Worm (Caenorhabditis elegans) whole organism, young adult: Measurements from ENCODE around the gene K08D12.3.

Experiments
- B0261.1 ChIP-seq: sonication (generic microtip); optimal IDR thresholded peaks from 2 replicates; lab custom pipeline; 2016; ENCODE audit warnings: mild to moderate bottlenecking, missing genetic modification characterization, moderate library complexity, missing compliant biosample characterization
- B0336.3 ChIP-seq: fragments of 200-800 bp; sonication (Bioruptor generic); IDR thresholded peaks from 2 replicates; pipeline ENCODE4 v1.3.6; 2022; ENCODE audit warnings: missing genetic modification characterization, missing compliant biosample characterization
- C06A6.2 ChIP-seq: fragments of 200-800 bp; sonication (Bioruptor generic); conservative IDR thresholded peaks from 2 replicates; pipeline ENCODE4 v1.3.6; 2022; ENCODE audit warnings: missing genetic modification characterization, missing compliant biosample characterization
- C17E4.6 ChIP-seq: fragments of 200-800 bp; sonication (Bioruptor generic); IDR thresholded peaks from 2 replicates; pipeline ENCODE4 v1.3.6; 2022; ENCODE audit warnings: missing genetic modification reagents, missing genetic modification characterization, missing compliant biosample characterization
- F33H1.4 ChIP-seq: fragments of 200-800 bp; sonication (Bioruptor generic); IDR thresholded peaks from 2 replicates; pipeline ENCODE4 v1.3.6; 2022; ENCODE audit warnings: missing genetic modification reagents, missing genetic modification characterization, missing compliant biosample characterization
- F52B5.7 ChIP-seq: sonication (generic microtip); optimal IDR thresholded peaks from 2 replicates; lab custom pipeline; 2016; ENCODE audit warnings: mild to moderate bottlenecking, missing genetic modification characterization, missing compliant biosample characterization
- F57C9.4 ChIP-seq: sonication (generic microtip); optimal IDR thresholded peaks from 2 replicates; lab custom pipeline; 2017; ENCODE audit warnings: mild to moderate bottlenecking, missing genetic modification characterization, missing compliant biosample characterization
- T26A5.8 ChIP-seq: sonication (generic microtip); optimal IDR thresholded peaks from 2 replicates; lab custom pipeline; 2016; ENCODE audit warnings: missing genetic modification characterization, missing compliant biosample characterization
- Y53G8AR.9 ChIP-seq: fragments of 200-800 bp; sonication (Bioruptor generic); conservative IDR thresholded peaks from 2 replicates; pipeline ENCODE4 v1.3.6; 2022; ENCODE audit warnings: missing genetic modification reagents, missing genetic modification characterization, missing compliant biosample characterization
- Y79H2A.3 ChIP-seq: fragments of 200-800 bp; sonication (Bioruptor generic); conservative IDR thresholded peaks from 2 replicates; pipeline ENCODE4 v1.3.6; 2022; ENCODE audit warnings: missing genetic modification reagents, missing genetic modification characterization, missing compliant biosample characterization
- Y95B8A.8 ChIP-seq: fragments of 200-800 bp; sonication (Bioruptor generic); IDR thresholded peaks from 2 replicates; pipeline ENCODE4 v1.3.6; 2022; ENCODE audit warnings: missing genetic modification reagents, missing genetic modification characterization, missing compliant biosample characterization
- akir-1 ChIP-seq: fragments of 200-800 bp; sonication (Bioruptor generic); optimal IDR thresholded peaks from 2 replicates; lab custom pipeline; 2018; ENCODE audit warnings: mild to moderate bottlenecking, missing genetic modification characterization, moderate library complexity, missing compliant biosample characterization
- ama-1 ChIP-seq, 3 experiments: fragments of 150-350 bp in 1 of 3; sonication (generic microtip) in 2 of 3; optimal IDR thresholded peaks; 2 replicates each; lab custom pipeline; 2014 to 2018; ENCODE audit warnings: missing biosample characterization in 2 of 3, missing genetic modification characterization in 2 of 3, missing genetic modification reagents in 2 of 3
- atf-7 ChIP-seq: sonication (generic microtip); optimal IDR thresholded peaks from 2 replicates; lab custom pipeline; 2017; ENCODE audit warnings: mild to moderate bottlenecking, missing genetic modification characterization, missing compliant biosample characterization
- athp-1 ChIP-seq: sonication (generic microtip); optimal IDR thresholded peaks from 2 replicates; lab custom pipeline; 2017; ENCODE audit warnings: mild to moderate bottlenecking, missing genetic modification characterization, missing compliant biosample characterization
- attf-3 ChIP-seq: fragments of 200-800 bp; sonication (Bioruptor generic); conservative IDR thresholded peaks from 2 replicates; pipeline ENCODE4 v1.3.6; 2022; ENCODE audit warnings: missing genetic modification reagents, missing genetic modification characterization, missing compliant biosample characterization
- attf-5 ChIP-seq: fragments of 200-800 bp; sonication (Bioruptor generic); optimal IDR thresholded peaks from 2 replicates; lab custom pipeline; 2018; ENCODE audit warnings: mild to moderate bottlenecking, missing genetic modification characterization, missing compliant biosample characterization
- attf-6 ChIP-seq: fragments of 200-800 bp; sonication (Bioruptor generic); IDR thresholded peaks from 2 replicates; pipeline ENCODE4 v1.3.6; 2022; ENCODE audit warnings: missing genetic modification reagents, missing genetic modification characterization, missing compliant biosample characterization
- cebp-1 ChIP-seq, 2 experiments: fragments of 200-800 bp in 1 of 2; sonication (Bioruptor generic) in 1 of 2; sonication (generic microtip) in 1 of 2; IDR thresholded peaks in 1 of 2; optimal IDR thresholded peaks in 1 of 2; 2 replicates each; pipeline versions ENCODE4 v1.3.6 to Lab custom; 2017 to 2022; ENCODE audit warnings: missing compliant biosample characterization in 2 of 2, missing genetic modification characterization in 2 of 2, mild to moderate bottlenecking in 1 of 2, missing genetic modification reagents in 1 of 2, moderate library complexity in 1 of 2
- ceh-100 ChIP-seq: fragments of 200-800 bp; sonication (Bioruptor generic); IDR thresholded peaks from 2 replicates; pipeline ENCODE4 v1.3.6; 2022; ENCODE audit warnings: missing genetic modification reagents, missing genetic modification characterization, missing compliant biosample characterization
- ceh-27 ChIP-seq: fragments of 200-800 bp; sonication (Bioruptor generic); optimal IDR thresholded peaks from 2 replicates; lab custom pipeline; 2018; ENCODE audit warnings: mild to moderate bottlenecking, missing genetic modification characterization, moderate library complexity, missing compliant biosample characterization
- ceh-79 ChIP-seq: sonication (generic microtip); optimal IDR thresholded peaks from 2 replicates; lab custom pipeline; 2017; ENCODE audit warnings: mild to moderate bottlenecking, missing genetic modification characterization, missing compliant biosample characterization
- dox-1 ChIP-seq: fragments of 200-800 bp; sonication (Bioruptor generic); IDR thresholded peaks from 2 replicates; pipeline ENCODE4 v1.3.6; 2022; ENCODE audit warnings: missing genetic modification reagents, missing genetic modification characterization, missing compliant biosample characterization
- dpff-1 ChIP-seq: sonication (generic microtip); optimal IDR thresholded peaks from 2 replicates; lab custom pipeline; 2017; ENCODE audit warnings: mild to moderate bottlenecking, missing genetic modification characterization, missing compliant biosample characterization
- efl-1 ChIP-seq: fragments of 150-350 bp; optimal IDR thresholded peaks from 2 replicates; lab custom pipeline; 2014; ENCODE audit warnings: missing biosample characterization, missing genetic modification reagents, missing genetic modification characterization
- gei-17 ChIP-seq: fragments of 200-800 bp; sonication (Bioruptor generic); optimal IDR thresholded peaks from 2 replicates; lab custom pipeline; 2018; ENCODE audit warnings: mild to moderate bottlenecking, missing genetic modification characterization, missing compliant biosample characterization
- him-1 ChIP-seq: sonication (generic microtip); optimal IDR thresholded peaks from 2 replicates; lab custom pipeline; 2016; ENCODE audit warnings: missing genotype, missing genetic modification reagents, missing genetic modification characterization, missing compliant biosample characterization
- hlh-12 ChIP-seq: sonication (generic microtip); optimal IDR thresholded peaks from 2 replicates; lab custom pipeline; 2016; ENCODE audit warnings: missing genetic modification characterization, missing compliant biosample characterization
- hmg-20 ChIP-seq: fragments of 200-800 bp; sonication (Bioruptor generic); IDR thresholded peaks from 2 replicates; pipeline ENCODE4 v1.3.6; 2022; ENCODE audit warnings: missing genetic modification reagents, missing genetic modification characterization, missing compliant biosample characterization
- hrde-1 ChIP-seq: sonication (generic microtip); optimal IDR thresholded peaks from 2 replicates; lab custom pipeline; 2016; ENCODE audit warnings: missing genetic modification characterization, mild to moderate bottlenecking, missing compliant biosample characterization, moderate library complexity, missing genotype, missing genetic modification reagents, borderline replicate concordance
- lag-1 ChIP-seq: fragments of 200-800 bp; sonication (Bioruptor generic); IDR thresholded peaks from 2 replicates; pipeline ENCODE4 v1.3.6; 2022; ENCODE audit warnings: missing genetic modification reagents, missing genetic modification characterization, missing compliant biosample characterization
- lin-26 ChIP-seq: fragments of 200-800 bp; sonication (Bioruptor generic); IDR thresholded peaks from 2 replicates; pipeline ENCODE4 v1.3.6; 2022; ENCODE audit warnings: missing genetic modification reagents, missing genetic modification characterization, missing compliant biosample characterization
- lin-35 ChIP-seq, 3 experiments: fragments of 150-350 bp in 2 of 3; sonication (generic microtip) in 1 of 3; optimal IDR thresholded peaks; 2 replicates each; lab custom pipeline; 2014 to 2018; ENCODE audit warnings: missing biosample characterization in 3 of 3, missing genetic modification characterization in 3 of 3, missing genetic modification reagents in 3 of 3
- madf-10 ChIP-seq: sonication (generic microtip); optimal IDR thresholded peaks from 2 replicates; lab custom pipeline; 2016; ENCODE audit warnings: mild to moderate bottlenecking, missing genetic modification characterization, missing compliant biosample characterization
- madf-3 ChIP-seq: fragments of 200-800 bp; sonication (Bioruptor generic); IDR thresholded peaks from 2 replicates; pipeline ENCODE4 v1.3.6; 2022; ENCODE audit warnings: missing genetic modification reagents, missing genetic modification characterization, missing compliant biosample characterization
- madf-6 ChIP-seq: fragments of 200-800 bp; sonication (Bioruptor generic); IDR thresholded peaks from 2 replicates; pipeline ENCODE4 v1.3.6; 2022; ENCODE audit warnings: missing genetic modification reagents, missing genetic modification characterization, missing compliant biosample characterization
- mcd-1 ChIP-seq: fragments of 200-800 bp; sonication (Bioruptor generic); IDR thresholded peaks from 2 replicates; pipeline ENCODE4 v1.3.6; 2022; ENCODE audit warnings: missing genetic modification reagents, missing genetic modification characterization, missing compliant biosample characterization
- nfya-1 ChIP-seq: sonication (generic microtip); optimal IDR thresholded peaks from 2 replicates; lab custom pipeline; 2017; ENCODE audit warnings: antibody characterized with exemption, missing compliant biosample characterization, missing genetic modification characterization, borderline replicate concordance; ENCODE audit not compliant: insufficient read depth
- nfyb-1 ChIP-seq: fragments of 200-800 bp; sonication (Bioruptor generic); IDR thresholded peaks from 2 replicates; pipeline ENCODE4 v1.3.6; 2022; ENCODE audit warnings: missing genetic modification reagents, missing genetic modification characterization, missing compliant biosample characterization
- pha-4 ChIP-seq: fragments of 150-350 bp; sonication (generic microtip); optimal IDR thresholded peaks from 2 replicates; lab custom pipeline; 2014; ENCODE audit warnings: missing biosample characterization, missing genetic modification reagents, missing genetic modification characterization
- repo-1 ChIP-seq: sonication (generic microtip); optimal IDR thresholded peaks from 2 replicates; lab custom pipeline; 2017; ENCODE audit warnings: mild to moderate bottlenecking, missing genetic modification characterization, missing compliant biosample characterization
- snpc-1.3 ChIP-seq: sonication (generic microtip); optimal IDR thresholded peaks from 2 replicates; lab custom pipeline; 2017; ENCODE audit warnings: missing genetic modification characterization, mild to moderate bottlenecking, missing compliant biosample characterization, antibody characterized with exemption, moderate library complexity, missing genotype, missing genetic modification reagents; ENCODE audit not compliant: insufficient read depth
- snpc-3.4 ChIP-seq: sonication (generic microtip); optimal IDR thresholded peaks from 2 replicates; lab custom pipeline; 2017; ENCODE audit warnings: missing genetic modification characterization, mild to moderate bottlenecking, missing compliant biosample characterization, antibody characterized with exemption, moderate library complexity, missing genotype, missing genetic modification reagents
- tbp1 ChIP-seq: fragments of 200-800 bp; sonication (Bioruptor generic); optimal IDR thresholded peaks from 2 replicates; lab custom pipeline; 2018; ENCODE audit warnings: mild to moderate bottlenecking, missing genetic modification characterization, missing compliant biosample characterization
- xnd-1 ChIP-seq: sonication (generic microtip); optimal IDR thresholded peaks from 2 replicates; lab custom pipeline; 2016; ENCODE audit warnings: missing genotype, missing genetic modification reagents, missing genetic modification characterization, missing compliant biosample characterization
- zfh-2 ChIP-seq: fragments of 200-800 bp; sonication (Bioruptor generic); conservative IDR thresholded peaks from 2 replicates; pipeline ENCODE4 v1.3.6; 2022; ENCODE audit warnings: missing genetic modification reagents, missing genetic modification characterization, missing compliant biosample characterization
- ztf-28 ChIP-seq: fragments of 200-800 bp; sonication (Bioruptor generic); IDR thresholded peaks from 2 replicates; pipeline ENCODE4 v1.3.6; 2022; ENCODE audit warnings: missing genetic modification reagents, missing genetic modification characterization, missing compliant biosample characterization

Gene K08D12.3

DNA sequence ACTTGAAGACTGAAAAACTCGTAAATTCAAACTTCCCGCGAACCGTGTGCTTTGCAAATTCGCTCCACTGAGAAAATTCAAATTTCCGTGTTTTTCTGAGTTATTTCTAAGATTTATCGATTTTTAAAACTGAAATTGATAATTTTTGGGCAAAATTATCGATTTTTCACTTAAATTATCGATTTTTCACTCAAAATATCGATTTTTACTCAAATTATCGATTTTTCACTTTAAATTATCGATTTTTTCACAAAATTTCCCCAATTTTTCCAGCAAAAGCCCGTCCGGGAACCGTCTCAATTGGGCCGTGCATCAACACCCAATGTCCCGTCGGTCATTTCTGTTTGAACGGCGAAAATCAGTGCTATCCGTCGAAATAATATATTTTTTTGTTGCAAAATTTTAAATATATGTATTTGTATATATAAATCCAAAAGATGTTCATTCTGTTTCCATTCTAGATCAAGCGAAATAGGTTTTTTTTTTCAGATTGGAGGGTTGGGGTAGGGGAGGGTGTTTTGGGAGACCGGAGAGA lies 17.5 kb downstream of the K08D12.3 start:
- no peak for TF ChIP-seq ztf-28 (GFP tag; lab: Robert Waterston, UW)
- peak; percentile 9 for TF ChIP-seq F52B5.7 (tag; lab: Kevin White, UChicago)
- peak; percentile 14 for TF ChIP-seq athp-1 (tag; lab: Kevin White, UChicago)
- no peak; the same call in 1 of the 2 replicates for TF ChIP-seq Y95B8A.8
- no peak for TF ChIP-seq ama-1 (optimal IDR thresholded peaks at IDR 0.05; lab: Kevin White, UChicago)
- no peak for TF ChIP-seq ama-1 (GFP tag; optimal IDR thresholded peaks at IDR 0.05; lab: Kevin White, UChicago)
- TF ChIP-seq attf-5, result no peak
- TF ChIP-seq mcd-1 (GFP tag; lab: Robert Waterston, UW), result 0 out of 2 replicates have a peak, but pooled peaks have one; percentile 16
- no peak for TF ChIP-seq hlh-12 (tag; lab: Kevin White, UChicago)
- no peak for TF ChIP-seq attf-6
- no peak for TF ChIP-seq ceh-27
- TF ChIP-seq akir-1 (GFP tag; lab: Kevin White, UChicago), result no peak
- no peak for TF ChIP-seq dpff-1 (tag; lab: Kevin White, UChicago)
- TF ChIP-seq C17E4.6, result 0 out of 2 replicates have a peak, but pooled peaks have one; percentile 38
- 0 out of 2 replicates have a peak, but pooled peaks have one; percentile 37 for TF ChIP-seq Y79H2A.3 (GFP tag; lab: Robert Waterston, UW)
- no peak for TF ChIP-seq tbp1
- TF ChIP-seq efl-1 (GFP tag; lab: Kevin White, UChicago), result peak; percentile 25
- no peak for TF ChIP-seq zfh-2
- no peak for TF ChIP-seq madf-3 (GFP tag; lab: Robert Waterston, UW)
- no peak for TF ChIP-seq lag-1 (GFP tag; lab: Robert Waterston, UW)
- TF ChIP-seq him-1, result no peak
- no peak for TF ChIP-seq lin-35 (GFP tag; optimal IDR thresholded peaks at IDR 0.05; lab: Kevin White, UChicago)
- TF ChIP-seq atf-7 (tag; lab: Kevin White, UChicago), result peak; percentile 37
- TF ChIP-seq madf-6, result peak; percentile 50; the same call in 1 of the 2 replicates
- TF ChIP-seq Y53G8AR.9 (GFP tag; lab: Robert Waterston, UW), result no peak
- TF ChIP-seq ceh-79 (tag; lab: Kevin White, UChicago), result no peak
- no peak for TF ChIP-seq nfya-1
- TF ChIP-seq lin-26 (GFP tag; lab: Robert Waterston, UW), result peak; percentile 31; the same call in 1 of the 2 replicates
- no peak for TF ChIP-seq xnd-1 (tag; lab: Kevin White, UChicago)
- TF ChIP-seq C06A6.2 (GFP tag; lab: Robert Waterston, UW), result no peak
- TF ChIP-seq gei-17 (GFP tag; lab: Kevin White, UChicago), result no peak
- TF ChIP-seq hmg-20, result no peak
- no peak for TF ChIP-seq madf-10
- peak; percentile 79 for TF ChIP-seq B0336.3 (GFP tag; lab: Robert Waterston, UW)
- no peak for TF ChIP-seq hrde-1
- no peak for TF ChIP-seq T26A5.8 (tag; lab: Kevin White, UChicago)
- TF ChIP-seq snpc-3.4 (tag; lab: Kevin White, UChicago), result no peak
- no peak for TF ChIP-seq F57C9.4 (tag; lab: Kevin White, UChicago)
- TF ChIP-seq B0261.1 (tag; lab: Kevin White, UChicago), result no peak
- 0 out of 2 replicates have a peak, but pooled peaks have one; percentile 7 for TF ChIP-seq F33H1.4
- no peak for TF ChIP-seq attf-3 (GFP tag; lab: Robert Waterston, UW)
- no peak for TF ChIP-seq cebp-1 (GFP tag; IDR thresholded peaks at IDR 0.05; lab: Robert Waterston, UW)
- peak; percentile 29 for TF ChIP-seq cebp-1 (tag; optimal IDR thresholded peaks at IDR 0.05; lab: Kevin White, UChicago)
- TF ChIP-seq pha-4 (tag; lab: Kevin White, UChicago), result no peak
- no peak for TF ChIP-seq dox-1
- no peak for TF ChIP-seq snpc-1.3
- no peak for TF ChIP-seq repo-1
- no peak for TF ChIP-seq ceh-100 (GFP tag; lab: Robert Waterston, UW)
- TF ChIP-seq nfyb-1 (GFP tag; lab: Robert Waterston, UW), result 0 out of 2 replicates have a peak, but pooled peaks have one; percentile 27
